Fruit fly (Drosophila melanogaster): Measurements from ENCODE around the gene RpL7A.

Gene RpL7A

DNA sequence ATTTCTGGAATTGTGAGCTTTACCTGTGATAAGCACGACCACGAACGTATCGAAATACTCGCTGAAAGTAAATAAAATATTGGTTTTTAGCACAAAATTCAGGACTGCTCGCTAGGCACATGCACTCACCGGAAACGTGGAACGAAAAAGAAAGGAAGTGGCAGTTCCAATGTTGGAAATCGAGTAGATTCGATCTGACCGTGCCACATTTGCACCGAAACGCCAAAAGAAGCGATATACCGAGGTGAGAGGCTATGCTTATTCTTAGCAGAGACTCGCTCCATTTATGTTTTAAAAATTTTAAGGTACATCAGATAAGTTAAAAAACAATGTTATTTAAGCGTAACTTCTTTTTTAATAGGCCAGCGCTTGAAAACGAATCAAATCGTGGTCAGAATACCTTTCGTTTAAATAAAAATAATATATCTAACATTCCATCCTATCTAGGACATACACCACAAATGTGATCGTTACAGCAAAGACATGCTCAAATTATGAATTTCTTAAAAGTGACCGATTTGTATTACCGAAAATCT, at the start of gene RpL7A:
RpL7A (minus strand) TSS at position 248 of the 536 bp plus-strand sequence.
- TF ChIP-seq CG14711 (tag; optimal IDR thresholded peaks at IDR 0.05) (no peak), kay (GFP tag; ENCODE audit: borderline replicate concordance) (no peak), toe (GFP tag; optimal IDR thresholded peaks at IDR 0.05) (peak; percentile 45), Clk (GFP tag; optimal IDR thresholded peaks at IDR 0.05) (peak; percentile 19), ovo (GFP tag; optimal IDR thresholded peaks at IDR 0.05) (peak; percentile 91), CG12768 (GFP tag; optimal IDR thresholded peaks at IDR 0.05) (peak; percentile 46), Crg-1 (GFP tag; optimal IDR thresholded peaks at IDR 0.05) (peak; percentile 86), cic (GFP tag; optimal IDR thresholded peaks at IDR 0.05) (no peak), CG7045 (GFP tag; optimal IDR thresholded peaks at IDR 0.05) (peak; percentile 20), Mnt (GFP tag; optimal IDR thresholded peaks at IDR 0.05) (peak; percentile 89), bab1 (GFP tag; optimal IDR thresholded peaks at IDR 0.05) (peak; percentile 83), Hr96 (GFP tag; optimal IDR thresholded peaks at IDR 0.05) (peak; percentile 86), CG33017 (tag; optimal IDR thresholded peaks at IDR 0.05) (peak; percentile 33), cnc (optimal IDR thresholded peaks at IDR 0.05) (no peak), tj (GFP tag; optimal IDR thresholded peaks at IDR 0.05) (peak; percentile 67), CG11617 (GFP tag; optimal IDR thresholded peaks at IDR 0.05) (peak; percentile 89), CG5204 (GFP tag; optimal IDR thresholded peaks at IDR 0.05) (no peak), CG1620 (GFP tag; optimal IDR thresholded peaks at IDR 0.05) (peak; percentile 87), pad (GFP tag; optimal IDR thresholded peaks at IDR 0.05) (peak; percentile 76), CG7101 (tag; optimal IDR thresholded peaks at IDR 0.05) (peak; percentile 86)

DNA sequence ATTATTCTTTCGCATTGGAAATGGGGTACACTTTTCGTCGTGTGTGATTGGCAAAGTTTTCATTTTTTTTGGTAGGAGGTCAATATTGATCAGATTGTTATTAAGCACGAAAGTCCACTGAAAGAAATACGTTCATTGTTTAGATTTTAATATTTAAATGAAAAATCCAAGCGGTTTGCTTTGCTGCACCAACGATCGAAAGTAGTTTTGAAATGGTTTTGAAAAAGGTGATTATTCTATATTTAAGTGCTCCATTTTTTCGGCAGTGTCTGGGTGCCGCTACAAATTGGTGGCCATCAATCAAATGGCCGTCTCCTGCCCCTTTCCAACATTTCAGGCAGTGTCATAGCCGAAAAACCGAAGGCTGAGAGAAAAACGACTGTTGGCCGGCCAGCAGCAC, 41.3 kb upstream of the RpL7A start:
- TF ChIP-seq pad (GFP tag; optimal IDR thresholded peaks at IDR 0.05) (no peak), CG5204 (GFP tag; optimal IDR thresholded peaks at IDR 0.05) (no peak), CG33017 (tag; optimal IDR thresholded peaks at IDR 0.05) (no peak), CG11617 (GFP tag; optimal IDR thresholded peaks at IDR 0.05) (no peak), CG7045 (GFP tag; optimal IDR thresholded peaks at IDR 0.05) (no peak), CG14711 (tag; optimal IDR thresholded peaks at IDR 0.05) (no peak), cic (GFP tag; optimal IDR thresholded peaks at IDR 0.05) (no peak), Clk (GFP tag; optimal IDR thresholded peaks at IDR 0.05) (no peak), bab1 (GFP tag; optimal IDR thresholded peaks at IDR 0.05) (no peak)

DNA sequence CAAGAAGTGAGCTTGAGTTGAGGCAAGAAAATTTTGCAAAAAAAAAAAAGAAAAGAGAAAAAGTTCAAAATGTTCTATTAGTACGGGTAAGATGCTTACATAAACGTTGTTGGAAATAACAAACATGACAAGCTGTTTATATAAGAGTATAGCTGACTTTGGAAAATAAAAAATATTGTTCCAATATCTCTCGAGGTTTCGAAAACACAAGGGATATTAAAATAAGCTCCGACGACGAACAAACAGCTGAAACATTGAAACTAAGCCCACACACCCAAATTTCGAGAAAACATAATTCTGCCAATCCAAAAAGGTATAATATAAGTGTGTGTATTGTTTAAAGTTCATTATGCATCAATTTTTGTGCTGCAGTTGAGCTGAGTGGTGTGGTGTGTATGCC, 40.7 kb upstream of the RpL7A start:
- TF ChIP-seq cic (GFP tag; optimal IDR thresholded peaks at IDR 0.05): no peak
- TF ChIP-seq ovo (GFP tag; optimal IDR thresholded peaks at IDR 0.05): no peak
- no peak for TF ChIP-seq CG33017 (tag; optimal IDR thresholded peaks at IDR 0.05)
- TF ChIP-seq Crg-1 (GFP tag; optimal IDR thresholded peaks at IDR 0.05): no peak
- TF ChIP-seq cnc (optimal IDR thresholded peaks at IDR 0.05): no peak
- no peak for TF ChIP-seq tj (GFP tag; optimal IDR thresholded peaks at IDR 0.05)
- no peak for TF ChIP-seq CG7101 (tag; optimal IDR thresholded peaks at IDR 0.05)

DNA sequence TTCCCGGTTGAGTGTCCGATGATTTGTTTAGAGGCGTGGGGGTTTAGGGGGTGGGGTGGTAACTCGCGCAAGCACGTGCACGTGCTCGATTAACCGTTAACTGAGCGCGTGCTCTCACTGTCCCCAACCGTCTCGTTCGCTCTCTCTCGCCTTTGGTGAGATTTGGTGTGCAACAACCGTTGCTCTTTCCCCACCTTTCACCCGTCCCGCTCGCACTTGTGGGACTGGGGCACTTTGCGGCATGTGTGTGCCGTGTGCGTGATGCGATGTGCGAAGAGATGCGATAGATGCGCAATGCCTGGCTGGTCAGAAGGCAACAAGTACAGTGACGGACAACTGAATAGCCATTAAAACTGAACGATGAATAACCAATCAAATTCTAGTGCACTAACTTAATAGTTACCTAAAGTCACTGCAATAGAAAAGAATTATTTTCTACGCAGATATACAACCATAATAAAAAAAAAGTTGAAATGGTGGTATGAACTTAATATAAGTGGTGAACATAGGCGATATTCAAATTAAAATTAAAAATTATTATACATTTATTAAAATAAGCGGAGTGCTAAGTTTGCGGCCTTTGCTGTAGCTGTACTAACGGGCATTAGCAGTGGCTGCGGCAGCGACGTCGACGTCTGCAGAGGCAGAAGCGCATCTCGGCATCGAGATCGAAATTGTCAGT, 38.2 kb upstream of the RpL7A start:
- no peak for TF ChIP-seq Clk (GFP tag; optimal IDR thresholded peaks at IDR 0.05)
- TF ChIP-seq cic (GFP tag; optimal IDR thresholded peaks at IDR 0.05): no peak
- TF ChIP-seq tj (GFP tag; optimal IDR thresholded peaks at IDR 0.05): peak; percentile 22
- TF ChIP-seq CG7101 (tag; optimal IDR thresholded peaks at IDR 0.05): peak; percentile 48
- TF ChIP-seq bab1 (GFP tag; optimal IDR thresholded peaks at IDR 0.05): no peak
- TF ChIP-seq CG14711 (tag; optimal IDR thresholded peaks at IDR 0.05): peak; percentile 53
- TF ChIP-seq Mnt (GFP tag; optimal IDR thresholded peaks at IDR 0.05): no peak
- TF ChIP-seq CG12768 (GFP tag; optimal IDR thresholded peaks at IDR 0.05): no peak
- no peak for TF ChIP-seq ovo (GFP tag; optimal IDR thresholded peaks at IDR 0.05)
- TF ChIP-seq CG7045 (GFP tag; optimal IDR thresholded peaks at IDR 0.05): peak; percentile 45
- peak; percentile 63 for TF ChIP-seq pad (GFP tag; optimal IDR thresholded peaks at IDR 0.05)
- TF ChIP-seq CG1620 (GFP tag; optimal IDR thresholded peaks at IDR 0.05): no peak
- peak; percentile 7 for TF ChIP-seq CG5204 (GFP tag; optimal IDR thresholded peaks at IDR 0.05)
- TF ChIP-seq Hr96 (GFP tag; optimal IDR thresholded peaks at IDR 0.05): peak; percentile 22
- peak; percentile 42 for TF ChIP-seq CG33017 (tag; optimal IDR thresholded peaks at IDR 0.05)
- TF ChIP-seq CG11617 (GFP tag; optimal IDR thresholded peaks at IDR 0.05): peak; percentile 25
- TF ChIP-seq toe (GFP tag; optimal IDR thresholded peaks at IDR 0.05): peak; percentile 21
- no peak for TF ChIP-seq kay (GFP tag; ENCODE audit: borderline replicate concordance)
- TF ChIP-seq cnc (optimal IDR thresholded peaks at IDR 0.05): no peak
- no peak for TF ChIP-seq Crg-1 (GFP tag; optimal IDR thresholded peaks at IDR 0.05)

DNA sequence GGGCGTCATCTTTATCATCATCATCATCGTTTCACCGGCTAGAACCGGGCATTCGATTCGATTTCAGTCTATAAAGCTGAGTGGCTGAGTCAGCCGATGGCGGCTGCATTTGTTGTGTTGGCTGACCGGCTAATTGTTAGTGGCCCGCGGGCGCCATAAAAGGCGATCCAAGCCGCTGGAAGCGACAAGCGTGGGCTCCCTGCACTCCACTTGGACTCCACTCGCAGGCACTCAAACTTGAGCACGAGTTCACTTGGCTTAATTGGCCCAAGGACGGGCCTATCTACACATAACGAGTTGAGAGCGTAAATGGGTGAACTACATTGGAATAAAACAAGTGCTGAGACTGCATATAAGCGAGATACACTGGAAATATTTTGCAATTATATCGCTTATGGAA, 18.3 kb upstream of the RpL7A start:
- TF ChIP-seq ovo (GFP tag; optimal IDR thresholded peaks at IDR 0.05): no peak
- no peak for TF ChIP-seq CG5204 (GFP tag; optimal IDR thresholded peaks at IDR 0.05)
- TF ChIP-seq toe (GFP tag; optimal IDR thresholded peaks at IDR 0.05): no peak

DNA sequence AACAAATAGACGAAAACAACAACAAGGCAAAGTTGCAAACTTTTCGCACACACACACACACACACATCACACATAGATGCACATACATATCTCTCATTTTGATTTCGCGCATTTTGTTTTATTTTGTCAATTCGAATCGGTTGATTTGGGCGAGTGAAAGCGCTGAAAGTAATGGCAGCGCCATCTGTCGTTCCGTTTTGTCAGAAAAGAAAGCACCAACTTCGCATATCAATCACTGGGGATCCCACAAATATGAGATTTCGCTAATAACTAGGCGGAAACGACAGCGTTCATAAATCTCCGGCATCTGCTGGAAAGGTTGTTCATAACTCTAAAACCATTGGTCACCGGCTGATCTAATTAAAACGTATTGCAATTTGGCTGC, 17.0 kb upstream of the RpL7A start:
- TF ChIP-seq ovo (GFP tag; optimal IDR thresholded peaks at IDR 0.05): no peak
- TF ChIP-seq CG5204 (GFP tag; optimal IDR thresholded peaks at IDR 0.05): no peak
- no peak for TF ChIP-seq Mnt (GFP tag; optimal IDR thresholded peaks at IDR 0.05)
- no peak for TF ChIP-seq CG7101 (tag; optimal IDR thresholded peaks at IDR 0.05)
- TF ChIP-seq cnc (optimal IDR thresholded peaks at IDR 0.05): no peak
- TF ChIP-seq kay (GFP tag; ENCODE audit: borderline replicate concordance): no peak
- no peak for TF ChIP-seq CG11617 (GFP tag; optimal IDR thresholded peaks at IDR 0.05)
- no peak for TF ChIP-seq toe (GFP tag; optimal IDR thresholded peaks at IDR 0.05)
- no peak for TF ChIP-seq bab1 (GFP tag; optimal IDR thresholded peaks at IDR 0.05)
- TF ChIP-seq pad (GFP tag; optimal IDR thresholded peaks at IDR 0.05): no peak
- TF ChIP-seq tj (GFP tag; optimal IDR thresholded peaks at IDR 0.05): no peak
- TF ChIP-seq CG12768 (GFP tag; optimal IDR thresholded peaks at IDR 0.05): no peak
- no peak for TF ChIP-seq CG14711 (tag; optimal IDR thresholded peaks at IDR 0.05)
- TF ChIP-seq cic (GFP tag; optimal IDR thresholded peaks at IDR 0.05): no peak
- TF ChIP-seq Crg-1 (GFP tag; optimal IDR thresholded peaks at IDR 0.05): no peak
- TF ChIP-seq Clk (GFP tag; optimal IDR thresholded peaks at IDR 0.05): no peak
